Fruit fly (Drosophila melanogaster) whole organism, embryonic: ENCODE measurements around the gene PLCXD.

Experiments
- ATbp ChIP-seq: fragments of 200-800 bp; sonication (Bioruptor generic); optimal IDR thresholded peaks from 2 replicates; lab custom pipeline; 2017; ENCODE audit warnings: missing biosample characterization, mild to moderate bottlenecking, missing genetic modification characterization, missing genetic modification reagents
- Abd-B ChIP-seq: fragments of 200-800 bp; sonication (Bioruptor generic); optimal IDR thresholded peaks from 2 replicates; lab custom pipeline; 2018; ENCODE audit warnings: missing biosample characterization, mild to moderate bottlenecking, missing genetic modification characterization, moderate library complexity
- BEAF-32 ChIP-seq: fragments of 200-800 bp; sonication (Bioruptor generic); optimal IDR thresholded peaks from 3 replicates; lab custom pipeline; 2017; ENCODE audit warnings: missing biosample characterization, missing genetic modification characterization, mild to moderate bottlenecking, moderate library complexity, missing genetic modification reagents
- CG10654 ChIP-seq: fragments of 200-800 bp; sonication (Bioruptor generic); optimal IDR thresholded peaks from 2 replicates; lab custom pipeline; 2016; ENCODE audit warnings: missing biosample characterization, missing genetic modification characterization
- CG10979 ChIP-seq: fragments of 200-800 bp; sonication (Bioruptor generic); optimal IDR thresholded peaks from 2 replicates; lab custom pipeline; 2018; ENCODE audit warnings: missing biosample characterization, mild to moderate bottlenecking, missing genetic modification characterization, moderate library complexity
- CG11456 ChIP-seq: fragments of 200-800 bp; sonication (Bioruptor generic); IDR thresholded peaks from 3 replicates; pipeline ENCODE4 v1.3.6; 2022; ENCODE audit warnings: missing biosample characterization, missing genetic modification characterization
- CG12104 ChIP-seq: fragments of 200-800 bp; sonication (Bioruptor generic); optimal IDR thresholded peaks from 3 replicates; lab custom pipeline; 2016; ENCODE audit warnings: missing biosample characterization, missing genetic modification characterization
- CG14710 ChIP-seq: fragments of 200-800 bp; sonication (Bioruptor generic); optimal IDR thresholded peaks from 3 replicates; lab custom pipeline; 2019; ENCODE audit warnings: missing biosample characterization, mild to moderate bottlenecking, missing genetic modification characterization, moderate library complexity
- CG15514 ChIP-seq: fragments of 200-800 bp; sonication (Bioruptor generic); optimal IDR thresholded peaks from 3 replicates; lab custom pipeline; 2017; ENCODE audit warnings: missing biosample characterization, missing genetic modification characterization, mild to moderate bottlenecking, moderate library complexity, missing genetic modification reagents
- CG15601 ChIP-seq: fragments of 200-800 bp; sonication (Bioruptor generic); optimal IDR thresholded peaks from 3 replicates; lab custom pipeline; 2019; ENCODE audit warnings: missing biosample characterization, mild to moderate bottlenecking, missing genetic modification characterization, moderate library complexity
- CG17612 ChIP-seq: fragments of 200-800 bp; sonication (Bioruptor generic); IDR thresholded peaks from 2 replicates; pipeline ENCODE4 v1.3.6; 2022; ENCODE audit warnings: missing biosample characterization, missing genetic modification characterization
- CG32767 ChIP-seq: fragments of 200-800 bp; sonication (Bioruptor generic); IDR thresholded peaks from 2 replicates; pipeline ENCODE4 v1.3.6; 2022; ENCODE audit warnings: missing biosample characterization, missing genetic modification characterization
- CG6813 ChIP-seq: fragments of 200-800 bp; sonication (Bioruptor generic); optimal IDR thresholded peaks from 2 replicates; lab custom pipeline; 2017; ENCODE audit warnings: missing biosample characterization, missing genetic modification characterization, mild to moderate bottlenecking, moderate library complexity, missing genetic modification reagents
- CG7357 ChIP-seq: fragments of 200-800 bp; sonication (Bioruptor generic); IDR thresholded peaks from 3 replicates; pipeline ENCODE4 v1.3.6; 2022; ENCODE audit warnings: missing biosample characterization, missing genetic modification characterization
- CG7963 ChIP-seq: fragments of 200-800 bp; sonication (Bioruptor generic); IDR thresholded peaks from 3 replicates; pipeline ENCODE4 v1.3.6; 2022; ENCODE audit warnings: missing biosample characterization, missing genetic modification characterization; ENCODE audit not compliant: partially characterized antibody
- Dad ChIP-seq: fragments of 200-800 bp; sonication (Bioruptor generic); optimal IDR thresholded peaks from 3 replicates; lab custom pipeline; 2016; ENCODE audit warnings: missing biosample characterization, missing genetic modification characterization
- Dip2 ChIP-seq: fragments of 200-800 bp; sonication (Bioruptor generic); IDR thresholded peaks from 2 replicates; pipeline ENCODE4 v1.3.6; 2022; ENCODE audit warnings: missing biosample characterization, missing genetic modification characterization
- ERR ChIP-seq: fragments of 200-800 bp; sonication (Bioruptor generic); optimal IDR thresholded peaks from 2 replicates; lab custom pipeline; 2016; ENCODE audit warnings: missing biosample characterization, missing genetic modification characterization
- Eip74EF ChIP-seq, 2 experiments: fragments of 200-800 bp in 1 of 2; fragments of >200 bp in 1 of 2; sonication (Bioruptor generic) in 1 of 2; optimal IDR thresholded peaks; 2 replicates each; lab custom pipeline; 2017 to 2019; ENCODE audit warnings: missing biosample characterization in 2 of 2, missing genetic modification characterization in 2 of 2, mild to moderate bottlenecking in 1 of 2, moderate library complexity in 1 of 2
- Fer2 ChIP-seq: fragments of 200-800 bp; sonication (Bioruptor generic); optimal IDR thresholded peaks from 2 replicates; lab custom pipeline; 2018; ENCODE audit warnings: missing biosample characterization, mild to moderate bottlenecking, missing genetic modification characterization, moderate library complexity
- GATAe ChIP-seq: fragments of 200-800 bp; sonication (Bioruptor generic); conservative IDR thresholded peaks from 2 replicates; pipeline ENCODE4 v1.3.6; 2022; ENCODE audit warnings: missing biosample characterization, missing genetic modification characterization
- Hr39 ChIP-seq: fragments of >200 bp; optimal IDR thresholded peaks from 2 replicates; lab custom pipeline; 2017
- Jarid2 ChIP-seq: fragments of 200-800 bp; sonication (Bioruptor generic); optimal IDR thresholded peaks from 3 replicates; lab custom pipeline; 2017; ENCODE audit warnings: mild to moderate bottlenecking, missing biosample characterization, missing genetic modification reagents, missing genetic modification characterization
- Lim3 ChIP-seq: fragments of 200-800 bp; sonication (Bioruptor generic); IDR thresholded peaks from 2 replicates; pipeline ENCODE4 v1.3.6; 2022; ENCODE audit warnings: missing biosample characterization, missing genetic modification characterization
- Nf-YC ChIP-seq: fragments of 200-800 bp; optimal IDR thresholded peaks from 3 replicates; lab custom pipeline; 2019; ENCODE audit warnings: missing biosample characterization, mild to moderate bottlenecking, missing genetic modification characterization, moderate library complexity
- Opbp ChIP-seq: fragments of 200-800 bp; sonication (Bioruptor generic); IDR thresholded peaks from 3 replicates; pipeline ENCODE4 v1.3.6; 2022; ENCODE audit warnings: missing biosample characterization, missing genetic modification characterization; ENCODE audit not compliant: partially characterized antibody
- Poxn ChIP-seq: fragments of 200-800 bp; sonication (Bioruptor generic); IDR thresholded peaks from 2 replicates; pipeline ENCODE4 v1.3.6; 2022; ENCODE audit warnings: missing biosample characterization, missing genetic modification characterization
- Scr ChIP-seq: fragments of 200-800 bp; sonication (Bioruptor generic); IDR thresholded peaks from 2 replicates; pipeline ENCODE4 v1.3.6; 2022; ENCODE audit warnings: missing biosample characterization, missing genetic modification characterization; ENCODE audit not compliant: partially characterized antibody
- Sox102F ChIP-seq: fragments of 200-800 bp; sonication (Bioruptor generic); optimal IDR thresholded peaks from 2 replicates; lab custom pipeline; 2018; ENCODE audit warnings: missing biosample characterization, mild to moderate bottlenecking, missing genetic modification characterization, moderate library complexity
- Taf1 ChIP-seq: fragments of 200-800 bp; sonication (Bioruptor generic); IDR thresholded peaks from 2 replicates; pipeline ENCODE4 v1.3.6; 2022; ENCODE audit warnings: missing biosample characterization, missing genetic modification characterization
- ap ChIP-seq: fragments of 200-800 bp; sonication (Bioruptor generic); IDR thresholded peaks from 2 replicates; pipeline ENCODE4 v1.3.6; 2022; ENCODE audit warnings: missing biosample characterization, missing genetic modification characterization
- bigmax ChIP-seq: fragments of 200-800 bp; sonication (Bioruptor generic); optimal IDR thresholded peaks from 2 replicates; lab custom pipeline; 2018; ENCODE audit warnings: missing biosample characterization, mild to moderate bottlenecking, missing genetic modification characterization
- bowl ChIP-seq: fragments of 200-800 bp; sonication (Bioruptor generic); IDR thresholded peaks from 2 replicates; pipeline ENCODE4 v1.3.6; 2022; ENCODE audit warnings: missing biosample characterization, missing genetic modification characterization
- cg ChIP-seq: fragments of 200-800 bp; sonication (Bioruptor generic); optimal IDR thresholded peaks from 3 replicates; lab custom pipeline; 2019; ENCODE audit warnings: missing biosample characterization, mild to moderate bottlenecking, missing genetic modification characterization, moderate library complexity
- cwo ChIP-seq: fragments of 200-800 bp; sonication (Bioruptor generic); optimal IDR thresholded peaks from 3 replicates; lab custom pipeline; 2017; ENCODE audit warnings: missing biosample characterization, missing genetic modification characterization, mild to moderate bottlenecking, moderate library complexity, missing genetic modification reagents
- danr ChIP-seq: fragments of 200-800 bp; sonication (Bioruptor generic); IDR thresholded peaks from 2 replicates; pipeline ENCODE4 v1.3.6; 2022; ENCODE audit warnings: missing biosample characterization, missing genetic modification characterization
- gt ChIP-seq: fragments of 200-800 bp; sonication (Bioruptor generic); IDR thresholded peaks from 2 replicates; pipeline ENCODE4 v1.3.6; 2022; ENCODE audit warnings: missing biosample characterization, missing genetic modification characterization
- hbn ChIP-seq: fragments of 200-800 bp; sonication (Bioruptor generic); IDR thresholded peaks from 2 replicates; pipeline ENCODE4 v1.3.6; 2022; ENCODE audit warnings: missing biosample characterization, missing genetic modification characterization; ENCODE audit not compliant: partially characterized antibody
- hth ChIP-seq: fragments of >200 bp; optimal IDR thresholded peaks from 2 replicates; lab custom pipeline; 2017; ENCODE audit warnings: inconsistent platforms
- nmo ChIP-seq: fragments of 200-800 bp; sonication (Bioruptor generic); optimal IDR thresholded peaks from 2 replicates; lab custom pipeline; 2018; ENCODE audit warnings: missing biosample characterization, mild to moderate bottlenecking, missing genetic modification characterization, moderate library complexity
- org-1 ChIP-seq: fragments of 200-800 bp; sonication (Bioruptor generic); optimal IDR thresholded peaks from 2 replicates; lab custom pipeline; 2017; ENCODE audit warnings: missing biosample characterization, missing genetic modification characterization
- sc ChIP-seq, 3 experiments: fragments of >200 bp in 2 of 3; fragments of 200-800 bp in 1 of 3; sonication (Bioruptor generic) in 1 of 3; optimal IDR thresholded peaks; 2 replicates in 2 of 3; 3 replicates in 1 of 3; lab custom pipeline; 2017; ENCODE audit warnings: mild to moderate bottlenecking in 1 of 3, missing biosample characterization in 1 of 3, missing genetic modification characterization in 1 of 3, missing genetic modification reagents in 1 of 3
- sob ChIP-seq: fragments of 200-800 bp; sonication (Bioruptor generic); IDR thresholded peaks from 2 replicates; pipeline ENCODE4 v1.3.6; 2022; ENCODE audit warnings: missing biosample characterization, missing genetic modification characterization
- sug ChIP-seq: fragments of 200-800 bp; optimal IDR thresholded peaks from 2 replicates; lab custom pipeline; 2019; ENCODE audit warnings: missing biosample characterization, mild to moderate bottlenecking, missing genetic modification characterization, moderate library complexity
- unc-4 ChIP-seq: fragments of 200-800 bp; sonication (Bioruptor generic); IDR thresholded peaks from 2 replicates; pipeline ENCODE4 v1.3.6; 2022; ENCODE audit warnings: missing biosample characterization, missing genetic modification characterization; ENCODE audit not compliant: partially characterized antibody
- usp ChIP-seq: fragments of >200 bp; optimal IDR thresholded peaks from 2 replicates; lab custom pipeline; 2017; ENCODE audit warnings: missing biosample characterization, missing genetic modification characterization
- vvl ChIP-seq: fragments of 200-800 bp; sonication (Bioruptor generic); IDR thresholded peaks from 2 replicates; pipeline ENCODE4 v1.3.6; 2022; ENCODE audit warnings: missing biosample characterization, missing genetic modification characterization
- z ChIP-seq: fragments of 200-800 bp; sonication (Bioruptor generic); IDR thresholded peaks from 3 replicates; pipeline ENCODE4 v1.3.6; 2022; ENCODE audit warnings: missing biosample characterization, missing genetic modification characterization
- zfh1 ChIP-seq: fragments of 200-800 bp; sonication (Bioruptor generic); IDR thresholded peaks from 3 replicates; pipeline ENCODE4 v1.3.6; 2022; ENCODE audit warnings: missing biosample characterization, missing genetic modification characterization

PLCXD gene

dm6 chr2L:12055837-12056388 is 6.7 kb downstream of the PLCXD start, which contains the start of the genes JhI-21, RpL7-like and CG34164 (continued):
- TF ChIP-seq CG7357 (GFP tag; lab: Robert Waterston, UW): no peak
- TF ChIP-seq CG15514 (GFP tag; lab: Kevin White, UChicago): peak; percentile 41
- TF ChIP-seq Poxn (GFP tag; lab: Robert Waterston, UW): no peak
- peak; percentile 14; the same call in 1 of the 2 replicates for TF ChIP-seq vvl
- no peak for TF ChIP-seq Fer2 (tag; lab: Kevin White, UChicago)
- TF ChIP-seq CG10654: no peak
- TF ChIP-seq ATbp (GFP tag; lab: Kevin White, UChicago): no peak
- peak; percentile 71 for TF ChIP-seq cwo (GFP tag; lab: Kevin White, UChicago)
- no peak for TF ChIP-seq CG10979 (tag; lab: Kevin White, UChicago)
- TF ChIP-seq Jarid2 (GFP tag; lab: Kevin White, UChicago): peak; percentile 77
- TF ChIP-seq Nf-YC (tag; lab: Kevin White, UChicago): peak; percentile 11
- no peak for TF ChIP-seq sob (GFP tag; lab: Robert Waterston, UW)
- TF ChIP-seq Sox102F: no peak
- TF ChIP-seq cg (GFP tag; lab: Kevin White, UChicago): no peak
- TF ChIP-seq CG17612: no peak
- TF ChIP-seq gt: no peak
- TF ChIP-seq Dip2 (GFP tag; lab: Robert Waterston, UW): no peak
- TF ChIP-seq Dad (GFP tag; lab: Kevin White, UChicago): no peak
- no peak for TF ChIP-seq GATAe (GFP tag; lab: Robert Waterston, UW)
- peak; percentile 73; the same call in 2 of the 3 replicates for TF ChIP-seq z (GFP tag; lab: Robert Waterston, UW)
- TF ChIP-seq CG11456 (GFP tag; lab: Robert Waterston, UW): no peak
- TF ChIP-seq BEAF-32 (GFP tag; lab: Kevin White, UChicago): peak; percentile 71
- TF ChIP-seq CG14710: peak; percentile 61
- peak; percentile 21 for TF ChIP-seq nmo (GFP tag; lab: Kevin White, UChicago)
- TF ChIP-seq sug: no peak
- TF ChIP-seq ap (GFP tag; lab: Robert Waterston, UW): no peak
- peak in 1 of 2 experiments; percentile 35 for TF ChIP-seq Eip74EF (GFP tag; optimal IDR thresholded peaks at IDR 0.05; lab: Kevin White, UChicago)
- no peak for TF ChIP-seq hth
- no peak for TF ChIP-seq usp (GFP tag; lab: Kevin White, UChicago)
- TF ChIP-seq sc (optimal IDR thresholded peaks at IDR 0.05; lab: Kevin White, UChicago): no peak
- no peak for TF ChIP-seq sc (GFP tag; optimal IDR thresholded peaks at IDR 0.05; lab: Kevin White, UChicago)
- peak; percentile 64; the same call in 1 of the 3 replicates for TF ChIP-seq Opbp
- no peak for TF ChIP-seq bigmax (GFP tag; lab: Kevin White, UChicago)
- TF ChIP-seq Taf1 (GFP tag; lab: Robert Waterston, UW): no peak
- TF ChIP-seq Lim3 (GFP tag; lab: Robert Waterston, UW): no peak
- no peak for TF ChIP-seq Hr39 (lab: Kevin White, UChicago)
- no peak for TF ChIP-seq CG6813 (GFP tag; lab: Kevin White, UChicago)
- TF ChIP-seq org-1 (GFP tag; lab: Kevin White, UChicago): no peak
- TF ChIP-seq ERR (GFP tag; lab: Kevin White, UChicago): no peak
- no peak for TF ChIP-seq CG32767 (GFP tag; lab: Robert Waterston, UW)
- peak; percentile 66 for TF ChIP-seq Scr (GFP tag; lab: Robert Waterston, UW)
- TF ChIP-seq CG15601 (tag; lab: Kevin White, UChicago): no peak
- peak; percentile 60; the same call in 2 of the 3 replicates for TF ChIP-seq CG7963 (GFP tag; lab: Robert Waterston, UW)
- peak; percentile 30; the same call in 1 of the 3 replicates for TF ChIP-seq zfh1 (GFP tag; lab: Robert Waterston, UW)
- peak; percentile 73; the same call in 1 of the 2 replicates for TF ChIP-seq unc-4
- no peak for TF ChIP-seq Abd-B (GFP tag; lab: Kevin White, UChicago)
- TF ChIP-seq CG12104 (GFP tag; lab: Kevin White, UChicago): no peak
- TF ChIP-seq danr: no peak
- no peak; the same call in 1 of the 2 replicates for TF ChIP-seq hbn (GFP tag; lab: Robert Waterston, UW)
- TF ChIP-seq bowl: no peak
